Worm (Caenorhabditis elegans) whole organism, L4/young adult: ENCODE results near the gene gck-2.

Source experiments
- W03F9.2 ChIP-seq: fragments of 150-350 bp; optimal IDR thresholded peaks from 2 replicates; lab custom pipeline; 2014; ENCODE audit warnings: missing biosample characterization, missing genetic modification characterization
- dao-5 ChIP-seq: sonication (generic microtip); optimal IDR thresholded peaks from 2 replicates; lab custom pipeline; 2016; ENCODE audit warnings: missing genotype, missing genetic modification characterization, moderate library complexity, missing compliant biosample characterization
- him-1 ChIP-seq: sonication (generic microtip); optimal IDR thresholded peaks from 2 replicates; lab custom pipeline; 2016; ENCODE audit warnings: missing genotype, missing genetic modification reagents, missing genetic modification characterization, missing compliant biosample characterization

Gene gck-2

ce11 chrV:6792565-6792964 lies at the start of gene gck-2:
TSS of gene gck-2 (minus strand) at chrV:6792665.
- TF ChIP-seq him-1 (no peak), dao-5 (no peak), W03F9.2 (tag; lab: Kevin White, UChicago) (no peak)

- TF ChIP-seq W03F9.2 (tag; lab: Kevin White, UChicago) (no peak), him-1 (no peak), dao-5 (no peak)
These were observed 46.5 kb upstream of the gck-2 start, which contains the start of gene hpo-8 for ce11 chrV:6839008-6839407. TSS of gene hpo-8 (plus strand) at chrV:6839289.

- TF ChIP-seq him-1, result no peak
- TF ChIP-seq dao-5, result no peak
- no peak for TF ChIP-seq W03F9.2 (tag; lab: Kevin White, UChicago)
These were observed 46.1 kb upstream of the gck-2 start, which contains the start of gene T15B7.15 for ce11 chrV:6838599-6838998. TSS of gene T15B7.15 (minus strand) at chrV:6838665.

- TF ChIP-seq dao-5, result no peak
- no peak for TF ChIP-seq W03F9.2 (tag; lab: Kevin White, UChicago)
- TF ChIP-seq him-1, result no peak
These were observed 43.6 kb upstream of the gck-2 start for ce11 chrV:6836036-6836435.

ce11 chrV:6835242-6835641 lies 42.8 kb upstream of the gck-2 start, which contains the start of the genes T15B7.14 and col-143:
TSS of gene T15B7.14 (minus strand) at chrV:6835342.
TSS of gene col-143 (plus strand) at chrV:6835635.
- TF ChIP-seq W03F9.2 (tag; lab: Kevin White, UChicago), result no peak
- no peak for TF ChIP-seq him-1
- no peak for TF ChIP-seq dao-5

ce11 chrV:6831539-6831938 lies 39.1 kb upstream of the gck-2 start:
- no peak for TF ChIP-seq dao-5
- TF ChIP-seq him-1, result no peak
- TF ChIP-seq W03F9.2 (tag; lab: Kevin White, UChicago), result no peak

- TF ChIP-seq him-1, result no peak
- no peak for TF ChIP-seq W03F9.2 (tag; lab: Kevin White, UChicago)
- TF ChIP-seq dao-5, result no peak
These were observed 38.3 kb upstream of the gck-2 start, which contains the start of gene col-142 for ce11 chrV:6830755-6831227. TSS of gene col-142 (plus strand) at chrV:6831177.

ce11 chrV:6830075-6830474 lies 37.6 kb upstream of the gck-2 start:
- TF ChIP-seq him-1, result no peak

ce11 chrV:6829404-6829803 lies 36.9 kb upstream of the gck-2 start, which contains the start of gene col-141:
TSS of gene col-141 (plus strand) at chrV:6829704.
- TF ChIP-seq W03F9.2 (tag; lab: Kevin White, UChicago) (no peak), him-1 (no peak), dao-5 (no peak)

ce11 chrV:6828786-6829185 lies 36.3 kb upstream of the gck-2 start, which contains the start of gene dmsr-15:
TSS of gene dmsr-15 (minus strand) at chrV:6828886.
- TF ChIP-seq him-1 (no peak), W03F9.2 (tag; lab: Kevin White, UChicago) (no peak), dao-5 (no peak)

ce11 chrV:6823432-6823831 lies 31.0 kb upstream of the gck-2 start:
- TF ChIP-seq him-1 (no peak), dao-5 (no peak), W03F9.2 (tag; lab: Kevin White, UChicago) (no peak)

- TF ChIP-seq dao-5, result no peak
- TF ChIP-seq W03F9.2 (tag; lab: Kevin White, UChicago), result no peak
- no peak for TF ChIP-seq him-1
These were observed 29.0 kb upstream of the gck-2 start, which contains the start of gene T15B7.8 for ce11 chrV:6821509-6821908. TSS of gene T15B7.8 (plus strand) at chrV:6821809.

- TF ChIP-seq him-1 (no peak), W03F9.2 (tag; lab: Kevin White, UChicago) (no peak), dao-5 (no peak)
These were observed 27.3 kb upstream of the gck-2 start, which contains the start of gene dmsr-13 for ce11 chrV:6819812-6820211. TSS of gene dmsr-13 (minus strand) at chrV:6819912.

- TF ChIP-seq dao-5 (no peak), him-1 (no peak), W03F9.2 (tag; lab: Kevin White, UChicago) (no peak)
These were observed 24.7 kb upstream of the gck-2 start, which contains the start of gene dmsr-14 for ce11 chrV:6817184-6817583. TSS of gene dmsr-14 (minus strand) at chrV:6817284.

ce11 chrV:6813862-6814261 lies 21.4 kb upstream of the gck-2 start:
- TF ChIP-seq him-1, result no peak
- TF ChIP-seq dao-5, result no peak
- TF ChIP-seq W03F9.2 (tag; lab: Kevin White, UChicago), result no peak

ce11 chrV:6811863-6812262 lies 19.4 kb upstream of the gck-2 start:
- no peak for TF ChIP-seq W03F9.2 (tag; lab: Kevin White, UChicago)
- no peak for TF ChIP-seq him-1
- TF ChIP-seq dao-5, result no peak
